Fruit fly (Drosophila melanogaster): ENCODE measurements around the gene msi.

- no peak for TF ChIP-seq CG1233 (GFP tag; optimal IDR thresholded peaks at IDR 0.05)
- peak; percentile 42 for TF ChIP-seq Bteb2 (GFP tag; optimal IDR thresholded peaks at IDR 0.05)
- TF ChIP-seq CG13296 (GFP tag; optimal IDR thresholded peaks at IDR 0.05): peak; percentile 56
- no peak for TF ChIP-seq NC2α (GFP tag; optimal IDR thresholded peaks at IDR 0.05)
- no peak for TF ChIP-seq chinmo (GFP tag; IDR thresholded peaks at IDR 0.05; ENCODE audit: partially characterized antibody)
- peak; percentile 65 for TF ChIP-seq Aef1 (GFP tag; IDR thresholded peaks at IDR 0.05)
- TF ChIP-seq Scr (GFP tag; IDR thresholded peaks at IDR 0.05; ENCODE audit: partially characterized antibody): peak; percentile 63
- TF ChIP-seq Rx (GFP tag; IDR thresholded peaks at IDR 0.05): peak; percentile 55
- TF ChIP-seq her (GFP tag; optimal IDR thresholded peaks at IDR 0.05): peak; percentile 76
- no peak for TF ChIP-seq Hr78 (GFP tag; optimal IDR thresholded peaks at IDR 0.05)
- peak; percentile 90 for TF ChIP-seq chm (GFP tag; IDR thresholded peaks at IDR 0.05)
Measured at dm6 chr3R:25490778-25491664, 24.9 kb upstream of the msi start, which contains the start of the genes Gnpat and CG5112.
